Worm (Caenorhabditis elegans) whole organism, L4 larva: ENCODE results near the gene cpr-2.

Source experiments
- R02D3.7 ChIP-seq: fragments of 150-350 bp; sonication (generic microtip); optimal IDR thresholded peaks from 3 replicates; lab custom pipeline; 2014; ENCODE audit warnings: missing biosample characterization, missing genetic modification characterization
- Y48G9A.11 ChIP-seq: fragments of 200-800 bp; sonication (Bioruptor generic); IDR thresholded peaks from 2 replicates; pipeline ENCODE4 v1.3.6; 2022; ENCODE audit warnings: missing genetic modification reagents, missing genetic modification characterization, missing compliant biosample characterization
- ZK337.2 ChIP-seq: fragments of 200-800 bp; sonication (Bioruptor generic); IDR thresholded peaks from 2 replicates; pipeline ENCODE4 v1.3.6; 2022; ENCODE audit warnings: missing genetic modification reagents, missing genetic modification characterization, missing compliant biosample characterization
- aha-1 ChIP-seq: fragments of 150-350 bp; peaks from one replicate; lab custom pipeline; 2014; ENCODE audit warnings: missing biosample characterization, missing genetic modification characterization
- aly-2 ChIP-seq: sonication (generic microtip); optimal IDR thresholded peaks from 2 replicates; lab custom pipeline; 2018; ENCODE audit warnings: missing biosample characterization, missing genetic modification characterization
- attf-4 ChIP-seq: sonication (generic microtip); optimal IDR thresholded peaks from 3 replicates; lab custom pipeline; 2017; ENCODE audit warnings: missing biosample characterization, missing genetic modification characterization
- ceh-20 ChIP-seq: fragments of 200-800 bp; sonication (Bioruptor generic); IDR thresholded peaks from 2 replicates; pipeline ENCODE4 v1.3.6; 2022; ENCODE audit warnings: missing genetic modification reagents, missing genetic modification characterization, missing compliant biosample characterization
- ceh-32 ChIP-seq: sonication (generic microtip); optimal IDR thresholded peaks from 2 replicates; lab custom pipeline; 2016; ENCODE audit warnings: mild to moderate bottlenecking, missing genetic modification characterization, missing compliant biosample characterization; ENCODE audit not compliant: poor library complexity
- ceh-44 ChIP-seq: fragments of 200-800 bp; sonication (Bioruptor generic); IDR thresholded peaks from 2 replicates; pipeline ENCODE4 v1.3.6; 2022; ENCODE audit warnings: missing genetic modification reagents, missing genetic modification characterization, missing compliant biosample characterization
- ceh-62 ChIP-seq: sonication (generic microtip); optimal IDR thresholded peaks from 2 replicates; lab custom pipeline; 2017; ENCODE audit warnings: missing biosample characterization, missing genetic modification characterization
- ceh-82 ChIP-seq: sonication (generic microtip); optimal IDR thresholded peaks from 2 replicates; lab custom pipeline; 2017; ENCODE audit warnings: missing biosample characterization, missing genetic modification characterization
- ces-1 ChIP-seq: fragments of 150-350 bp; sonication (generic microtip); optimal IDR thresholded peaks from 4 replicates; lab custom pipeline; 2014; ENCODE audit warnings: missing biosample characterization, missing genetic modification reagents, missing genetic modification characterization
- cey-2 ChIP-seq: sonication (generic microtip); optimal IDR thresholded peaks from 3 replicates; lab custom pipeline; 2017; ENCODE audit warnings: missing genetic modification characterization, mild to moderate bottlenecking, missing compliant biosample characterization, antibody characterized with exemption, borderline replicate concordance; ENCODE audit not compliant: insufficient read depth
- dmd-8 ChIP-seq: fragments of 200-800 bp; sonication (Bioruptor generic); IDR thresholded peaks from 2 replicates; pipeline ENCODE4 v1.3.6; 2022; ENCODE audit warnings: missing genetic modification characterization, missing compliant biosample characterization
- dpl-1 ChIP-seq: fragments of 150-350 bp; optimal IDR thresholded peaks from 2 replicates; lab custom pipeline; 2014; ENCODE audit warnings: missing biosample characterization, missing genetic modification reagents, missing genetic modification characterization
- duxl-1 ChIP-seq: sonication (generic microtip); optimal IDR thresholded peaks from 2 replicates; lab custom pipeline; 2016; ENCODE audit warnings: mild to moderate bottlenecking, missing genetic modification characterization, moderate library complexity, missing compliant biosample characterization; ENCODE audit not compliant: poor library complexity
- egl-43 ChIP-seq: fragments of 200-800 bp; sonication (Bioruptor generic); IDR thresholded peaks from 2 replicates; pipeline ENCODE4 v1.3.6; 2022; ENCODE audit warnings: missing genetic modification reagents, missing genetic modification characterization, missing compliant biosample characterization
- gei-8 ChIP-seq: fragments of 200-800 bp; sonication (Bioruptor generic); optimal IDR thresholded peaks from 2 replicates; lab custom pipeline; 2018; ENCODE audit warnings: mild to moderate bottlenecking, missing genetic modification characterization, missing compliant biosample characterization
- hlh-11 ChIP-seq: fragments of 200-800 bp; sonication (Bioruptor generic); optimal IDR thresholded peaks from 2 replicates; lab custom pipeline; 2018; ENCODE audit warnings: mild to moderate bottlenecking, missing genetic modification characterization, missing compliant biosample characterization
- lin-13 ChIP-seq: fragments of 150-350 bp; optimal IDR thresholded peaks from 2 replicates; lab custom pipeline; 2014; ENCODE audit warnings: missing biosample characterization, missing genetic modification reagents, missing genetic modification characterization
- lin-29 ChIP-seq: fragments of 200-800 bp; sonication (Bioruptor generic); IDR thresholded peaks from 2 replicates; pipeline ENCODE4 v1.3.6; 2022; ENCODE audit warnings: missing genetic modification reagents, missing genetic modification characterization, missing compliant biosample characterization
- lsy-2 ChIP-seq, 2 experiments: fragments of 150-350 bp in 1 of 2; sonication (generic microtip) in 1 of 2; optimal IDR thresholded peaks; 2 replicates each; lab custom pipeline; 2014 to 2017; ENCODE audit warnings: missing biosample characterization in 2 of 2, missing genetic modification characterization in 2 of 2
- mep-1 ChIP-seq: fragments of 150-350 bp; sonication (generic microtip); optimal IDR thresholded peaks from 3 replicates; lab custom pipeline; 2014; ENCODE audit warnings: missing biosample characterization, missing genetic modification characterization
- nhr-11 ChIP-seq: fragments of 150-350 bp; optimal IDR thresholded peaks from 2 replicates; lab custom pipeline; 2014; ENCODE audit warnings: missing biosample characterization, missing genetic modification characterization
- nhr-6 ChIP-seq: fragments of 150-350 bp; optimal IDR thresholded peaks from 2 replicates; lab custom pipeline; 2014; ENCODE audit warnings: missing biosample characterization, missing genetic modification characterization
- nhr-76 ChIP-seq: fragments of 150-350 bp; optimal IDR thresholded peaks from 2 replicates; lab custom pipeline; 2014; ENCODE audit warnings: missing biosample characterization, missing genetic modification characterization
- nhr-77 ChIP-seq: fragments of 150-350 bp; optimal IDR thresholded peaks from 2 replicates; lab custom pipeline; 2014; ENCODE audit warnings: missing biosample characterization, missing genetic modification characterization
- pha-4 ChIP-seq, 2 experiments: fragments of 150-350 bp in 1 of 2; fragments of 200-800 bp in 1 of 2; sonication (Bioruptor generic) in 1 of 2; IDR thresholded peaks in 1 of 2; optimal IDR thresholded peaks in 1 of 2; 2 replicates each; pipeline versions ENCODE4 v1.3.6 to Lab custom; 2014 to 2022; ENCODE audit warnings: missing genetic modification characterization in 2 of 2, missing genetic modification reagents in 2 of 2, missing biosample characterization in 1 of 2, missing compliant biosample characterization in 1 of 2
- php-3 ChIP-seq: fragments of 200-800 bp; sonication (Bioruptor generic); IDR thresholded peaks from 2 replicates; pipeline ENCODE4 v1.3.6; 2022; ENCODE audit warnings: missing genetic modification reagents, missing genetic modification characterization, missing compliant biosample characterization
- spr-1 ChIP-seq: sonication (generic microtip); optimal IDR thresholded peaks from 2 replicates; lab custom pipeline; 2016; ENCODE audit warnings: mild to moderate bottlenecking, missing genetic modification characterization, missing compliant biosample characterization
- tag-97 ChIP-seq: fragments of 200-800 bp; sonication (Bioruptor generic); IDR thresholded peaks from 2 replicates; pipeline ENCODE4 v1.3.6; 2022; ENCODE audit warnings: missing genetic modification characterization, missing compliant biosample characterization
- tra-1 ChIP-seq: fragments of 200-800 bp; sonication (Bioruptor generic); IDR thresholded peaks from 2 replicates; pipeline ENCODE4 v1.3.6; 2022; ENCODE audit warnings: missing genetic modification reagents, missing genetic modification characterization, missing compliant biosample characterization
- unc-130 ChIP-seq: sonication (generic microtip); optimal IDR thresholded peaks from 2 replicates; lab custom pipeline; 2016; ENCODE audit warnings: missing genetic modification reagents, missing genetic modification characterization, missing compliant biosample characterization
- unc-62 ChIP-seq, 3 experiments: fragments of 150-350 bp in 1 of 3; sonication (generic microtip); optimal IDR thresholded peaks in 2 of 3; peaks in 1 of 3; 1 replicate in 1 of 3; 2 replicates in 2 of 3; lab custom pipeline; 2014 to 2017; ENCODE audit warnings: missing biosample characterization in 3 of 3, missing genetic modification characterization in 3 of 3, missing genetic modification reagents in 3 of 3, missing genotype in 1 of 3
- zip-11 ChIP-seq: fragments of 200-800 bp; sonication (Bioruptor generic); IDR thresholded peaks from 2 replicates; pipeline ENCODE4 v1.3.6; 2022; ENCODE audit warnings: missing genetic modification characterization, missing compliant biosample characterization
- zip-2 ChIP-seq: fragments of 150-350 bp; optimal IDR thresholded peaks from 2 replicates; lab custom pipeline; 2014; ENCODE audit warnings: missing biosample characterization, missing genetic modification characterization
- ztf-11 ChIP-seq: fragments of 150-350 bp; optimal IDR thresholded peaks from 2 replicates; lab custom pipeline; 2014; ENCODE audit warnings: missing biosample characterization, missing genetic modification characterization

The cpr-2 gene

ce11 chrV:16534000-16534399 lies at the start of gene cpr-2:
Gene cpr-2 (minus strand): TSS chrV:16534100.
- TF ChIP-seq lin-29 (no peak), hlh-11 (tag; lab: Kevin White, UChicago) (no peak), ztf-11 (tag; lab: Kevin White, UChicago) (no peak), ces-1 (no peak)

ce11 chrV:16582973-16583372 lies 49.1 kb upstream of the cpr-2 start, which contains the start of gene str-150:
Gene str-150 (plus strand): TSS chrV:16583273.
- TF ChIP-seq unc-130 (GFP tag; lab: Kevin White, UChicago) (no peak), ceh-82 (no peak), pha-4 (GFP tag; IDR thresholded peaks at IDR 0.05; lab: Robert Waterston, UW) (no peak), pha-4 (tag; optimal IDR thresholded peaks at IDR 0.05; lab: Kevin White, UChicago) (no peak)

ce11 chrV:16581061-16581460 lies 47.2 kb upstream of the cpr-2 start:
- TF ChIP-seq unc-62 (GFP tag; optimal IDR thresholded peaks at IDR 0.05 in 1 of 2; lab: Kevin White, UChicago), result no peak
- no peak for TF ChIP-seq unc-62 (tag; optimal IDR thresholded peaks at IDR 0.05; lab: Kevin White, UChicago)
- TF ChIP-seq spr-1, result no peak
- no peak for TF ChIP-seq tra-1 (GFP tag; lab: Robert Waterston, UW)
- peak; percentile 46 for TF ChIP-seq aha-1
- TF ChIP-seq Y48G9A.11 (GFP tag; lab: Robert Waterston, UW), result no peak
- no peak for TF ChIP-seq gei-8 (GFP tag; lab: Kevin White, UChicago)
- TF ChIP-seq mep-1 (tag; lab: Kevin White, UChicago), result no peak
- no peak for TF ChIP-seq dmd-8 (GFP tag; lab: Robert Waterston, UW)

- no peak for TF ChIP-seq ceh-20 (GFP tag; lab: Robert Waterston, UW)
- no peak for TF ChIP-seq cey-2 (tag; lab: Kevin White, UChicago)
- no peak for TF ChIP-seq aly-2 (tag; lab: Kevin White, UChicago)
- TF ChIP-seq php-3 (GFP tag; lab: Robert Waterston, UW), result no peak
- TF ChIP-seq ztf-11 (tag; lab: Kevin White, UChicago), result no peak
- no peak for TF ChIP-seq lin-29
- TF ChIP-seq nhr-11 (tag; lab: Kevin White, UChicago), result no peak
- TF ChIP-seq ceh-32 (tag; lab: Kevin White, UChicago), result no peak
- TF ChIP-seq duxl-1, result no peak
- TF ChIP-seq zip-11, result no peak
- no peak for TF ChIP-seq gei-8 (GFP tag; lab: Kevin White, UChicago)
- TF ChIP-seq nhr-76, result no peak
- no peak for TF ChIP-seq zip-2 (tag; lab: Kevin White, UChicago)
- no peak for TF ChIP-seq nhr-77 (tag; lab: Kevin White, UChicago)
- no peak for TF ChIP-seq attf-4 (tag; lab: Kevin White, UChicago)
- no peak for TF ChIP-seq ceh-44 (GFP tag; lab: Robert Waterston, UW)
- TF ChIP-seq egl-43 (GFP tag; lab: Robert Waterston, UW), result no peak
- TF ChIP-seq lin-13 (GFP tag; lab: Kevin White, UChicago), result no peak
Observed at ce11 chrV:16580424-16580823, 46.5 kb upstream of the cpr-2 start, which contains the start of gene nhr-271. Gene nhr-271 (minus strand): TSS chrV:16580524.

- TF ChIP-seq tag-97 (GFP tag; lab: Robert Waterston, UW), result no peak
- TF ChIP-seq ceh-62, result no peak
- TF ChIP-seq nhr-6 (tag; lab: Kevin White, UChicago), result no peak
- TF ChIP-seq nhr-76, result no peak
- TF ChIP-seq R02D3.7 (tag; lab: Kevin White, UChicago), result no peak
- no peak for TF ChIP-seq lsy-2 (tag; optimal IDR thresholded peaks at IDR 0.05; lab: Kevin White, UChicago)
- TF ChIP-seq ces-1, result no peak
- TF ChIP-seq dmd-8 (GFP tag; lab: Robert Waterston, UW), result no peak
- TF ChIP-seq ceh-20 (GFP tag; lab: Robert Waterston, UW), result no peak
- TF ChIP-seq dpl-1 (GFP tag; lab: Kevin White, UChicago), result no peak
- TF ChIP-seq ztf-11 (tag; lab: Kevin White, UChicago), result no peak
- no peak for TF ChIP-seq ZK337.2 (GFP tag; lab: Robert Waterston, UW)
- no peak for TF ChIP-seq duxl-1
Observed at ce11 chrV:16575900-16576299, 42.0 kb upstream of the cpr-2 start, which contains the start of gene str-151. Gene str-151 (plus strand): TSS chrV:16576200.
